Fruit fly (Drosophila melanogaster) whole organism, embryonic: ENCODE measurements around the gene CG6055.

Experiments
- Atf6 ChIP-seq: fragments of 200-800 bp; sonication (Bioruptor generic); IDR thresholded peaks from 2 replicates; pipeline ENCODE4 v1.3.6; 2022; ENCODE audit warnings: missing biosample characterization, missing genetic modification characterization
- Awh ChIP-seq: fragments of 200-800 bp; sonication (Bioruptor generic); IDR thresholded peaks from 2 replicates; pipeline ENCODE4, ENCODE4 v1.3.6; 2022; ENCODE audit warnings: missing biosample characterization, missing genetic modification characterization
- BEAF-32 ChIP-seq: fragments of 200-800 bp; sonication (Bioruptor generic); optimal IDR thresholded peaks from 3 replicates; lab custom pipeline; 2017; ENCODE audit warnings: missing biosample characterization, missing genetic modification characterization, mild to moderate bottlenecking, moderate library complexity, missing genetic modification reagents
- Bdp1 ChIP-seq: fragments of 200-800 bp; sonication (Bioruptor generic); optimal IDR thresholded peaks from 3 replicates; lab custom pipeline; 2016; ENCODE audit warnings: missing biosample characterization, missing genetic modification characterization
- C15 ChIP-seq: fragments of 200-800 bp; sonication (Bioruptor generic); IDR thresholded peaks from 3 replicates; pipeline ENCODE4 v1.3.6; 2022; ENCODE audit warnings: missing biosample characterization, missing genetic modification characterization
- CG10274 ChIP-seq: fragments of 200-800 bp; sonication (Bioruptor generic); optimal IDR thresholded peaks from 3 replicates; lab custom pipeline; 2017; ENCODE audit warnings: missing biosample characterization, mild to moderate bottlenecking, missing genetic modification characterization
- CG10543 ChIP-seq: fragments of 200-800 bp; sonication (Bioruptor generic); optimal IDR thresholded peaks from 3 replicates; lab custom pipeline; 2017; ENCODE audit warnings: missing biosample characterization, mild to moderate bottlenecking, missing genetic modification characterization, moderate library complexity
- CG11398 ChIP-seq: fragments of 200-800 bp; sonication (Bioruptor generic); optimal IDR thresholded peaks from 2 replicates; lab custom pipeline; 2016; ENCODE audit warnings: missing biosample characterization, missing genetic modification characterization
- CG13123 ChIP-seq: fragments of 200-800 bp; sonication (Bioruptor generic); optimal IDR thresholded peaks from 2 replicates; lab custom pipeline; 2016; ENCODE audit warnings: missing biosample characterization, missing genetic modification characterization
- CG13424 ChIP-seq: fragments of 200-800 bp; sonication (Bioruptor generic); optimal IDR thresholded peaks from 2 replicates; lab custom pipeline; 2019; ENCODE audit warnings: missing biosample characterization, mild to moderate bottlenecking, missing genetic modification characterization, moderate library complexity
- CG18764 ChIP-seq: fragments of 200-800 bp; sonication (Bioruptor generic); optimal IDR thresholded peaks from 3 replicates; lab custom pipeline; 2016; ENCODE audit warnings: missing biosample characterization, missing genetic modification characterization
- CG4360 ChIP-seq: fragments of 200-800 bp; sonication (Bioruptor generic); IDR thresholded peaks from 2 replicates; pipeline ENCODE4 v1.3.6; 2022; ENCODE audit warnings: missing biosample characterization, missing genetic modification characterization
- CG4424 ChIP-seq: fragments of 200-800 bp; sonication (Bioruptor generic); optimal IDR thresholded peaks from 3 replicates; lab custom pipeline; 2016; ENCODE audit warnings: missing biosample characterization, missing genetic modification characterization
- CG6254 ChIP-seq: fragments of 200-800 bp; sonication (Bioruptor generic); optimal IDR thresholded peaks from 3 replicates; lab custom pipeline; 2017; ENCODE audit warnings: mild to moderate bottlenecking, missing biosample characterization, missing genetic modification reagents, missing genetic modification characterization
- CG9817 ChIP-seq: fragments of 200-800 bp; sonication (Bioruptor generic); optimal IDR thresholded peaks from 2 replicates; lab custom pipeline; 2018; ENCODE audit warnings: missing biosample characterization, mild to moderate bottlenecking, missing genetic modification characterization, moderate library complexity
- Deaf1 ChIP-seq: fragments of 200-800 bp; optimal IDR thresholded peaks from 3 replicates; lab custom pipeline; 2019; ENCODE audit warnings: missing biosample characterization, mild to moderate bottlenecking, missing genetic modification characterization, moderate library complexity
- Dp ChIP-seq: fragments of 200-800 bp; sonication (Bioruptor generic); optimal IDR thresholded peaks from 2 replicates; lab custom pipeline; 2018; ENCODE audit warnings: missing biosample characterization, mild to moderate bottlenecking, missing genetic modification characterization, moderate library complexity
- Dref ChIP-seq: fragments of 200-800 bp; sonication (Bioruptor generic); IDR thresholded peaks from 2 replicates; pipeline ENCODE4 v1.3.6; 2022; ENCODE audit warnings: missing biosample characterization, missing genetic modification characterization
- ERR ChIP-seq: fragments of 200-800 bp; sonication (Bioruptor generic); optimal IDR thresholded peaks from 2 replicates; lab custom pipeline; 2016; ENCODE audit warnings: missing biosample characterization, missing genetic modification characterization
- Ets97D ChIP-seq: fragments of 200-800 bp; sonication (Bioruptor generic); optimal IDR thresholded peaks from 3 replicates; lab custom pipeline; 2016; ENCODE audit warnings: missing biosample characterization, missing genetic modification characterization
- HLHmδ ChIP-seq: fragments of 200-800 bp; sonication (Bioruptor generic); optimal IDR thresholded peaks from 2 replicates; lab custom pipeline; 2018; ENCODE audit warnings: missing biosample characterization, mild to moderate bottlenecking, missing genetic modification characterization, moderate library complexity
- Hmx ChIP-seq: fragments of 200-800 bp; sonication (Bioruptor generic); optimal IDR thresholded peaks from 2 replicates; lab custom pipeline; 2016; ENCODE audit warnings: missing biosample characterization, missing genetic modification characterization
- Med ChIP-seq: fragments of 200-800 bp; sonication (Bioruptor generic); peaks from one replicate; lab custom pipeline; 2016; ENCODE audit warnings: missing biosample characterization, missing genetic modification characterization, mild to moderate bottlenecking, inconsistent platforms, moderate library complexity
- Mrtf ChIP-seq: fragments of 200-800 bp; sonication (Bioruptor generic); IDR thresholded peaks from 3 replicates; pipeline ENCODE4 v1.3.6; 2022; ENCODE audit warnings: missing biosample characterization, missing genetic modification characterization
- NC2β ChIP-seq: fragments of 200-800 bp; sonication (Bioruptor generic); optimal IDR thresholded peaks from 2 replicates; lab custom pipeline; 2016; ENCODE audit warnings: missing biosample characterization, missing genetic modification characterization
- Oaz ChIP-seq: fragments of 200-800 bp; sonication (Bioruptor generic); IDR thresholded peaks from 2 replicates; pipeline ENCODE4 v1.3.6; 2022; ENCODE audit warnings: missing biosample characterization, missing genetic modification characterization
- Ssrp ChIP-seq: fragments of 200-800 bp; sonication (Bioruptor generic); optimal IDR thresholded peaks from 2 replicates; lab custom pipeline; 2018; ENCODE audit warnings: missing biosample characterization, mild to moderate bottlenecking, missing genetic modification characterization, moderate library complexity
- Xbp1 ChIP-seq: fragments of 200-800 bp; sonication (Bioruptor generic); optimal IDR thresholded peaks from 3 replicates; lab custom pipeline; 2016; ENCODE audit warnings: missing biosample characterization, mild to moderate bottlenecking, missing genetic modification characterization
- abd-A ChIP-seq: fragments of 200-800 bp; sonication (Bioruptor generic); optimal IDR thresholded peaks from 3 replicates; lab custom pipeline; 2019; ENCODE audit warnings: missing biosample characterization, mild to moderate bottlenecking, missing genetic modification characterization, moderate library complexity
- crc ChIP-seq: fragments of 200-800 bp; sonication (Bioruptor generic); optimal IDR thresholded peaks from 2 replicates; lab custom pipeline; 2016; ENCODE audit warnings: missing biosample characterization, missing genetic modification characterization
- cwo ChIP-seq: fragments of 200-800 bp; sonication (Bioruptor generic); optimal IDR thresholded peaks from 3 replicates; lab custom pipeline; 2017; ENCODE audit warnings: missing biosample characterization, missing genetic modification characterization, mild to moderate bottlenecking, moderate library complexity, missing genetic modification reagents
- exex ChIP-seq: fragments of 200-800 bp; sonication (Bioruptor generic); optimal IDR thresholded peaks from 4 replicates; lab custom pipeline; 2018; ENCODE audit warnings: missing biosample characterization, mild to moderate bottlenecking, missing genetic modification characterization, moderate library complexity
- fd64A ChIP-seq: fragments of 200-800 bp; sonication (Bioruptor generic); optimal IDR thresholded peaks from 3 replicates; lab custom pipeline; 2018; ENCODE audit warnings: missing biosample characterization, mild to moderate bottlenecking, missing genetic modification characterization
- gfzf ChIP-seq: fragments of 200-800 bp; sonication (Bioruptor generic); optimal IDR thresholded peaks from 2 replicates; lab custom pipeline; 2016; ENCODE audit warnings: missing biosample characterization, mild to moderate bottlenecking, missing genetic modification characterization, moderate library complexity
- gro ChIP-seq: fragments of 200-800 bp; sonication (Bioruptor generic); optimal IDR thresholded peaks from 2 replicates; lab custom pipeline; 2016; ENCODE audit warnings: missing biosample characterization, missing genetic modification characterization
- gsb-n ChIP-seq: fragments of 200-800 bp; sonication (Bioruptor generic); optimal IDR thresholded peaks from 3 replicates; lab custom pipeline; 2018; ENCODE audit warnings: missing biosample characterization, mild to moderate bottlenecking, missing genetic modification characterization
- kah ChIP-seq: fragments of 200-800 bp; sonication (Bioruptor generic); optimal IDR thresholded peaks from 2 replicates; lab custom pipeline; 2018; ENCODE audit warnings: missing biosample characterization, mild to moderate bottlenecking, missing genetic modification characterization
- klu ChIP-seq: fragments of 200-800 bp; sonication (Bioruptor generic); IDR thresholded peaks from 2 replicates; pipeline ENCODE4 v1.3.6; 2022; ENCODE audit warnings: missing biosample characterization, missing genetic modification characterization
- lov ChIP-seq, 2 experiments: fragments of 200-800 bp in 1 of 2; fragments of >200 bp in 1 of 2; sonication (Bioruptor generic) in 1 of 2; IDR thresholded peaks in 1 of 2; optimal IDR thresholded peaks in 1 of 2; 2 replicates in 1 of 2; 3 replicates in 1 of 2; pipeline versions ENCODE4 v1.3.6 to Lab custom; 2017 to 2022; ENCODE audit warnings: missing biosample characterization in 1 of 2, missing genetic modification characterization in 1 of 2
- luna ChIP-seq: fragments of 200-800 bp; sonication (Bioruptor generic); optimal IDR thresholded peaks from 2 replicates; lab custom pipeline; 2016; ENCODE audit warnings: missing biosample characterization, missing genetic modification characterization
- maf-S ChIP-seq: fragments of 200-800 bp; sonication (Bioruptor generic); optimal IDR thresholded peaks from 2 replicates; lab custom pipeline; 2016; ENCODE audit warnings: missing biosample characterization, missing genetic modification characterization
- odd ChIP-seq: fragments of 200-800 bp; sonication (Bioruptor generic); optimal IDR thresholded peaks from 2 replicates; lab custom pipeline; 2017; ENCODE audit warnings: missing biosample characterization, mild to moderate bottlenecking, missing genetic modification characterization
- peb ChIP-seq: fragments of 200-800 bp; sonication (Bioruptor generic); IDR thresholded peaks from 2 replicates; pipeline ENCODE4 v1.3.6; 2022; ENCODE audit warnings: missing biosample characterization, missing genetic modification characterization
- run ChIP-seq: fragments of 200-800 bp; sonication (Bioruptor generic); optimal IDR thresholded peaks from 3 replicates; lab custom pipeline; 2018; ENCODE audit warnings: missing biosample characterization, mild to moderate bottlenecking, missing genetic modification characterization
- shn ChIP-seq: fragments of 200-800 bp; sonication (Bioruptor generic); optimal IDR thresholded peaks from 3 replicates; lab custom pipeline; 2016; ENCODE audit warnings: missing biosample characterization, missing genetic modification characterization
- sr ChIP-seq: fragments of 200-800 bp; sonication (Bioruptor generic); IDR thresholded peaks from 3 replicates; pipeline ENCODE4 v1.3.6; 2022; ENCODE audit warnings: missing biosample characterization, missing genetic modification characterization
- stwl ChIP-seq: fragments of 200-800 bp; sonication (Bioruptor generic); optimal IDR thresholded peaks from 3 replicates; lab custom pipeline; 2018; ENCODE audit warnings: missing biosample characterization, mild to moderate bottlenecking, missing genetic modification characterization, moderate library complexity
- trh ChIP-seq: fragments of 200-800 bp; sonication (Bioruptor generic); optimal IDR thresholded peaks from 2 replicates; lab custom pipeline; 2016; ENCODE audit warnings: missing biosample characterization, missing genetic modification characterization
- twi ChIP-seq: fragments of 200-800 bp; optimal IDR thresholded peaks from 2 replicates; lab custom pipeline; 2019; ENCODE audit warnings: missing biosample characterization, mild to moderate bottlenecking, missing genetic modification characterization, moderate library complexity

CG6055 gene

DNA sequence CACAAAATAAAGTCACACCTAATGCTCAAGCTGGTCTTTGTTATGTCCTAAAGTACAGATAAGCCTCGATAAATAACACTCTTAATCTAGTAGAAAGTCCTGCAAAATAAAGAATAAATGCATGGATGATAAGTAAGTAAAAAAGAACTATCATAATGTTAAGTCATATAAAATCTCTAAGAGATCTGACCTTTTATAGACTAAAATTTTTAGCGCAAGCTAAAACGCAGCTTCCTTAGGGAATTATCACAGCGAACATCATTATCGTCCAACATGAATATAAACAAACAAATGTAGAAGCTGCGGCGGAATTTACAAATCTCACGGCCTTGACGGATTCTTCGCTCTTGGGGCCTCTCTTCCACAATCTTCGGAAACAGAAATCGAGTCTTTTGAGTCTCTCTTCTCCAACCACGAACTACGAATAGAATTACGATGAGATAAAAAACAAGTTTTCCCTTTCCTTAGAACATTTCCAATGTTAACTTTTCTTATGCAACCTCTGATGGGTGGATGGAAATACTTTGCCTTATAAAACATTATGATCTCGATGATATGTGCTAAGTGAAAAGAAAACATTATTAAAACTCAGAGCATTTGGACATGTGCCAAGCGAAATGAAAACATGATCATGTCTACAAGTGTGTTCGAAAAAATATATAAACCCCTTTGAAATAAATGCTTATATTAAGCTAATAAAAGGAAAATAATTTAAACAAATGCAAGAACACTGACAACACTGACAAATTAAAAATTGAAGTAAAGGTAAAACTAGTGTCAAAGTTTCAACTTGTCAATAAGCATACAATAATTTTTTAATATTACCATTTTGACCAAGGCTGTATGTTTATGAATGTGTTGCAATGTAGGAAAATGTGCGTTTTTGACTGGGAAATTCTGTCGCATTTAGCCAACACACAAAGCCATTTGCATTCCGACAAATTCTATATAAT, 28.3 kb downstream of the CG6055 start (continued):
- TF ChIP-seq exex (tag; lab: Kevin White, UChicago) (no peak), BEAF-32 (GFP tag; lab: Kevin White, UChicago) (no peak), Mrtf (GFP tag; lab: Robert Waterston, UW) (no peak), kah (GFP tag; lab: Kevin White, UChicago) (no peak), gro (GFP tag; lab: Kevin White, UChicago) (peak; percentile 57), maf-S (GFP tag; lab: Kevin White, UChicago) (no peak), Oaz (GFP tag; lab: Robert Waterston, UW) (no peak), trh (GFP tag; lab: Kevin White, UChicago) (no peak), abd-A (no peak), Awh (GFP tag; lab: Robert Waterston, UW) (no peak), Hmx (no peak), Bdp1 (GFP tag; lab: Kevin White, UChicago) (no peak), odd (GFP tag; lab: Kevin White, UChicago) (no peak), HLHmδ (GFP tag; lab: Kevin White, UChicago) (no peak), lov (optimal IDR thresholded peaks at IDR 0.05; lab: Kevin White, UChicago) (no peak), lov (GFP tag; IDR thresholded peaks at IDR 0.05; lab: Robert Waterston, UW) (no peak), klu (0 out of 2 replicates have a peak, but pooled peaks have one; percentile 29), luna (GFP tag; lab: Kevin White, UChicago) (no peak), sr (GFP tag; lab: Robert Waterston, UW) (no peak), NC2β (GFP tag; lab: Kevin White, UChicago) (peak; percentile 27), shn (GFP tag; lab: Kevin White, UChicago) (peak; percentile 4), stwl (tag; lab: Kevin White, UChicago) (no peak), CG18764 (GFP tag; lab: Kevin White, UChicago) (no peak), CG13424 (peak; percentile 66), Dref (GFP tag; lab: Robert Waterston, UW) (no peak), Atf6 (peak; percentile 71), ERR (GFP tag; lab: Kevin White, UChicago) (no peak), CG4424 (peak; percentile 20), peb (GFP tag; lab: Robert Waterston, UW) (no peak), gfzf (GFP tag; lab: Kevin White, UChicago) (no peak), fd64A (GFP tag; lab: Kevin White, UChicago) (no peak), Ets97D (no peak), gsb-n (tag; lab: Kevin White, UChicago) (no peak), Dp (GFP tag; lab: Kevin White, UChicago) (no peak), CG10543 (GFP tag; lab: Kevin White, UChicago) (peak; percentile 16), CG10274 (no peak), twi (tag; lab: Kevin White, UChicago) (no peak), C15 (no peak), CG13123 (GFP tag; lab: Kevin White, UChicago) (no peak), CG4360 (no peak), Deaf1 (peak; percentile 22), CG9817 (tag; lab: Kevin White, UChicago) (peak; percentile 43), Xbp1 (GFP tag; lab: Kevin White, UChicago) (peak; percentile 53), CG6254 (GFP tag; lab: Kevin White, UChicago) (no peak), crc (no peak), run (tag; lab: Kevin White, UChicago) (peak; percentile 6), Ssrp (tag; lab: Kevin White, UChicago) (peak; percentile 9), CG11398 (no peak), Med (GFP tag; lab: Kevin White, UChicago) (peak; percentile 74), cwo (GFP tag; lab: Kevin White, UChicago) (peak; percentile 4)
